Fruit fly (Drosophila melanogaster) ovary, adult (tissue): ENCODE results near the gene Spn77Ba.

ENCODE experiments used
- CG17801 ChIP-seq: fragments of 200-800 bp; optimal IDR thresholded peaks from 2 replicates; lab custom pipeline; 2019; ENCODE audit warnings: missing biosample characterization, mild to moderate bottlenecking, missing genetic modification characterization, moderate library complexity; ENCODE audit not compliant: partially characterized antibody

The Spn77Ba gene

DNA sequence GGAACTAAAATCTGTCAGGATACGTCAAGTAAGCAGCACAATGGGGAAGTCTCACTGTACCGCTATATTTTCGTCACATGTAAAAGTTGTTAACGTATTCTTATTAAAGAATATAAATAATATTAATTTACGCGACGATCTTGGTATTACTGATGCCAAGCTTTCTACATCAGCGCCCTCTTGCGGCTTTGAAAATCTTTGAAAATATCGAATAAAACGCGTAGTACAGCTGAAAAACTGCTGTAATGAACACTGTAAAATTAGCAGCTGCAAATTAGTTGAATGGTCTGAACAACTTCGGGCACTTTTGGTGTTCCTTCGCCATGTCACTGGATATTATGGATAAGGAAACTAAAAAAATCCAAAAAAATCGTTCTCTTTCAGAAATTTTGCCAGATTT lies 3.1 kb downstream of the Spn77Ba start:
- no peak for TF ChIP-seq CG17801 (GFP tag; lab: Kevin White, UChicago)

dm6 chr3L:20320652-20321051 lies 3.7 kb downstream of the Spn77Ba start, which contains the start of gene Spn77Bb:
Gene Spn77Bb, plus strand, starts transcription at chr3L:20320952.
- TF ChIP-seq CG17801 (GFP tag; lab: Kevin White, UChicago) = no peak

dm6 chr3L:20342334-20342733 lies 25.3 kb downstream of the Spn77Ba start, which contains the start of gene Spn77Bc:
Gene Spn77Bc, plus strand, starts transcription at chr3L:20342634.
- no peak for TF ChIP-seq CG17801 (GFP tag; lab: Kevin White, UChicago)

dm6 chr3L:20347762-20348580 lies 31.0 kb downstream of the Spn77Ba start, which contains the start of the genes Rbbp5 and eRF1:
Gene Rbbp5, minus strand, starts transcription at chr3L:20347942.
Gene eRF1, plus strand, starts transcription at chr3L:20348355.
- peak; percentile 78 for TF ChIP-seq CG17801 (GFP tag; lab: Kevin White, UChicago)

DNA sequence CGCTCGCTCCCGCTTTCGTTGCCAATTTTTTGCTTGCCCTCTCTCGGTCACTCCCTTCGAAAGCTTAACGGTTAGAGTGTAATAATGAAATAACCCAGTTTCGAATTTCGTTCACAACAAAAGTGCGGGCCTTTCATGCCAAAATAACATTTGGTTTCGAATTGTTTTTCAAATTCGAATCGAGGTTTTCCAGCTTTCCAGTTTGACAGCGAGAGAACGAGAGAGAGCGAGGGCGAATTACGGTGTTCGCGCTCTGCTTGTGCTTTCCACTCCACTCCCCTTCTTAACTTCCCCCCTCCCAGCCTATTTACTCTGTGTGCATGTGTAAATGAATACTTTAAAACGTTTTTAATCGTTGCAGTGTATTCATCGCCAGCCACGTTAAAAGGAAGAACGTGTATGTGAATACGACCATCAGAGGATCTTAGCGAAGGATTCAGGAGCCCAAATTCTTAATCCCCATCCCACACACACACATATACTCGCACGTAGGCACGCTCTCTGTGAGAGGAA lies 31.6 kb downstream of the Spn77Ba start:
- TF ChIP-seq CG17801 (GFP tag; lab: Kevin White, UChicago) = no peak

dm6 chr3L:20349333-20349924 lies 32.4 kb downstream of the Spn77Ba start:
- no peak for TF ChIP-seq CG17801 (GFP tag; lab: Kevin White, UChicago)

dm6 chr3L:20353149-20353548 lies 36.2 kb downstream of the Spn77Ba start, which contains the start of gene CG5618:
Gene CG5618, plus strand, starts transcription at chr3L:20353449.
- TF ChIP-seq CG17801 (GFP tag; lab: Kevin White, UChicago) = no peak

- no peak for TF ChIP-seq CG17801 (GFP tag; lab: Kevin White, UChicago)
Measured at dm6 chr3L:20353726-20354332, 36.8 kb downstream of the Spn77Ba start.

DNA sequence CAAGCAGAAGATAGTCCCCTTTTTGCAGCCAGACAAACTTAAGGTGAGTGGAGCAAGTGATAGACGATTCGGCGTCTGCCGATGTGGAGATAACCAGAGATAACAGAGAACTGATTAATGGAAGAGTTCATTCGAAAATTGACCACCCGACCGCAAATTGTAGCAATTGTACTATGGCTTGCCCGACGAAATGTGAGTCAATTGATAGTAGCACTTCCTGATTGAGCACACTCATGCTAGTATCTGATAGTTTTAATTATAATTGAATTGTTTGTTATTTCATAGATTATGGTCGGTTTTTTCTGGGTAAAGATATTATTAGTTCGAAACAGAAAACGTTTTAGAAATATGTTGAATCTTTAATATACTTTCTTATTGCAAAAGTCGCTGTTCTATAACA lies 37.4 kb downstream of the Spn77Ba start:
- no peak for TF ChIP-seq CG17801 (GFP tag; lab: Kevin White, UChicago)

DNA sequence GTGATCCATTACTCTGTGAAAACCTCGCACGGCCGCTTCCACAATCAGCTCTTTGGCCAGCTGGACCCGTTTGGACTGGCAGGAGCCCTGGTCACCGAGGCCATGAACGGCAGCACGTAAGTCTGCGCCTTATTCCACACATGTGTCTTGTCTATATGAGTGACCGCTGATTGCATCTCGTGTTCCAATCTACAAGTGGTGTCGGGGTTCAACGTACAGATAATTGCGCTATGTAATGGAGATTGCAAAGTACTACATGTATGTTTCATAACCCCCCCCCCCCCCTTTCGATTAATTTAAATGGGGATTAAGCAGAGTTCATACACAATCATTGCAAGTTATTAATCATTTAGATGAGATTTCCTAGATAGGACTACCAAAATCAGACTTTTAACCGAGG lies 37.9 kb downstream of the Spn77Ba start:
- TF ChIP-seq CG17801 (GFP tag; lab: Kevin White, UChicago) = no peak

DNA sequence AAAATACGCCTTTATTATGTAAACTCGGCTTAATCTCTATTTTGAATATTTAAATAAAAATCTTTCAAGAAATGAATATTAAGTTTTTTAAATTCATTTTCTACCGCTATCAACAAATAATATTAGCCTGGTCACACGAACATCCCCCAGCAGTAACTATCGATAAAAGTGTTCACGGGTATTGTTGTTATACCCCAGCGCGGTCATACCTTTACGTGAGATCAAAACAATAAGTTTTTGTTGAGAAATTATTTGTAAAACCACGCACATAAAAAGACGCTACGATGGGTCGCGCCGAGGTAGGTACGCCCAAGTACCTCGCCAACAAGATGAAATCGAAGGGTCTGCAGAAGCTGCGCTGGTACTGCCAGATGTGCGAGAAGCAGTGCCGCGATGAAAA lies 39.6 kb downstream of the Spn77Ba start, which contains the start of gene kin17:
Gene kin17, plus strand, starts transcription at position 195 of the 400 bp plus-strand sequence.
- no peak for TF ChIP-seq CG17801 (GFP tag; lab: Kevin White, UChicago)

DNA sequence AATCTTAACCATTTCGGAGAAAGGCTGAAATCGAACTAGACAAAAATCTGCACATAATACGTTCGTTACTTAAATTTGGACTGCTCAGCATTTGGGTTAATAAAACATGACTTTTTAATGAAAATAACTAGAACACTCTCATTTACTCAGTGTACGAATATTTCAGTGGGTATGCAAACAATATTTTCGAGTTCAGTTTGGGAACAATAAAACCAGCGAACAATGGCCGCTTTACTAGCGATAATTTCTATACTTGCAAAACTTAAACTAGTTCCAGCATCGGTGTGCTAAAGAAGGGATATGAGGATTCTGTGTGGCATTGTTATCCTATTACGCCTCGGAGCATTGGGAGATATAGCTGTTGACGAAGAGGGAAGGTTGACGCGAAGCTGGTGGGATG lies 41.2 kb downstream of the Spn77Ba start, which contains the start of gene CG5665:
Gene CG5665, plus strand, starts transcription at position 301 of the 400 bp plus-strand sequence.
- no peak for TF ChIP-seq CG17801 (GFP tag; lab: Kevin White, UChicago)

dm6 chr3L:20361389-20361788 lies 44.4 kb downstream of the Spn77Ba start, which contains the start of gene Prim2:
Gene Prim2, minus strand, starts transcription at chr3L:20361585.
- TF ChIP-seq CG17801 (GFP tag; lab: Kevin White, UChicago) = no peak

- no peak for TF ChIP-seq CG17801 (GFP tag; lab: Kevin White, UChicago)
Measured at dm6 chr3L:20366074-20366473, 49.1 kb downstream of the Spn77Ba start.
